Fruit fly (Drosophila melanogaster) whole organism, prepupa: ENCODE data around the gene CG9330.
A peak's percentile ranks its signal among the peaks of the same experiment; 100 is the strongest.

ENCODE experiments used
- CG32006 ChIP-seq: fragments of 200-800 bp; sonication (Bioruptor generic); optimal IDR thresholded peaks from 3 replicates; lab custom pipeline; 2017; ENCODE audit warnings: missing biosample characterization, mild to moderate bottlenecking, missing genetic modification characterization
- CG7368 ChIP-seq: fragments of 200-800 bp; sonication (Bioruptor generic); optimal IDR thresholded peaks from 3 replicates; lab custom pipeline; 2016; ENCODE audit warnings: missing biosample characterization, missing genetic modification characterization
- CG8319 ChIP-seq: fragments of 200-800 bp; sonication (Bioruptor generic); optimal IDR thresholded peaks from 3 replicates; lab custom pipeline; 2016; ENCODE audit warnings: missing biosample characterization, missing genetic modification characterization
- CG9139 ChIP-seq: fragments of 200-800 bp; sonication (Bioruptor generic); optimal IDR thresholded peaks from 3 replicates; lab custom pipeline; 2017; ENCODE audit warnings: missing biosample characterization, mild to moderate bottlenecking, missing genetic modification characterization
- Eip75B ChIP-seq: fragments of 200-800 bp; sonication (Bioruptor generic); optimal IDR thresholded peaks from 3 replicates; lab custom pipeline; 2016; ENCODE audit warnings: missing biosample characterization, missing genetic modification characterization
- Eip78C ChIP-seq: fragments of 200-800 bp; sonication (Bioruptor generic); peaks from one replicate; lab custom pipeline; 2016; ENCODE audit warnings: missing biosample characterization, missing genetic modification characterization
- Lpt ChIP-seq: fragments of 200-800 bp; sonication (Bioruptor generic); optimal IDR thresholded peaks from 3 replicates; lab custom pipeline; 2016; ENCODE audit warnings: missing biosample characterization, missing genetic modification characterization
- OdsH ChIP-seq: fragments of 200-800 bp; sonication (Bioruptor generic); optimal IDR thresholded peaks from 3 replicates; lab custom pipeline; 2016; ENCODE audit warnings: missing biosample characterization, missing genetic modification characterization
- acj6 ChIP-seq: fragments of 200-800 bp; sonication (Bioruptor generic); optimal IDR thresholded peaks from 3 replicates; lab custom pipeline; 2016; ENCODE audit warnings: missing biosample characterization, missing genetic modification characterization
- dsx ChIP-seq: fragments of 200-800 bp; optimal IDR thresholded peaks from 3 replicates; lab custom pipeline; 2019; ENCODE audit warnings: missing biosample characterization, mild to moderate bottlenecking, missing genetic modification characterization, moderate library complexity; ENCODE audit not compliant: poor library complexity, severe bottlenecking
- svp ChIP-seq: fragments of 200-800 bp; sonication (Bioruptor generic); peaks from one replicate; lab custom pipeline; 2016; ENCODE audit warnings: missing biosample characterization, missing genetic modification characterization
- vri ChIP-seq: fragments of 200-800 bp; sonication (Bioruptor generic); optimal IDR thresholded peaks from 3 replicates; lab custom pipeline; 2016; ENCODE audit warnings: missing biosample characterization, mild to moderate bottlenecking, missing genetic modification characterization

DNA sequence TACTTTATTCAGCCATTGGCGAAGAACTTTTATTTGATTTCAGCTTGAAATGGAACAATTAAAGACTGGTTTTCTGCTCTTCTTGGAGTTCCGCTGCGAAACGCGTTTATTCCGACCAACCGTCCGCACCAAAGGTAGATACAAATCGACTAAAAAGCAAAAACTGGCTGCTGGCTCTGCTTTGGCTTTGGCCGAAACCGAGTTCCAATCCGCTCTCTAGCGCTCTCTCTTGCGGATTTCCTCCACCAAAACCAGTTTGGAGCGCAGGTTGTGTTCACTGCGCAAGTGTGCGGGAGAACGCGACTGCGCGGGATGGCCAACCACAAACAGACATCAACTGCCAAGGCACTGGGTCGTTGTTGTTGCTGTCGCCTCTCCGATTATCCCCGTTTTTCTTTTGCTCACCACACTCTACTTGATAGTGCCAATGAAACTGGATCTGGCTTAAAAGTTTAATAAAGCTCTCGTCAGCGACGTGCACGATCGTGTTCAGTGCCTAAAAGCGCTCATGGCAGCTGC lies 49.5 kb downstream of the CG9330 start, which contains the start of gene wnd:
- TF ChIP-seq OdsH (GFP tag; lab: Kevin White, UChicago), result no peak
- TF ChIP-seq Eip75B (GFP tag; lab: Kevin White, UChicago), result no peak
- no peak for TF ChIP-seq acj6
- no peak for TF ChIP-seq dsx (GFP tag; lab: Kevin White, UChicago)
- no peak for TF ChIP-seq CG8319 (GFP tag; lab: Kevin White, UChicago)
- peak; percentile 66 for TF ChIP-seq Eip78C (GFP tag; lab: Kevin White, UChicago)
- no peak for TF ChIP-seq vri
- TF ChIP-seq svp (GFP tag; lab: Kevin White, UChicago), result no peak
- no peak for TF ChIP-seq CG7368 (GFP tag; lab: Kevin White, UChicago)
- TF ChIP-seq Lpt (GFP tag; lab: Kevin White, UChicago), result peak; percentile 29
- TF ChIP-seq CG9139 (GFP tag; lab: Kevin White, UChicago), result peak; percentile 12
- TF ChIP-seq CG32006 (GFP tag; lab: Kevin White, UChicago), result no peak
